Worm (Caenorhabditis elegans) whole organism, L2 larva: ENCODE measurements around the gene str-8.
"Not testable (repeated sequence)": the region's sequence is repeated elsewhere in the genome, so short reads cannot be mapped to it uniquely, and the experiment has no call there.

Source experiments
- ZK546.5 ChIP-seq: sonication (generic microtip); optimal IDR thresholded peaks from 2 replicates; lab custom pipeline; 2017; ENCODE audit warnings: missing biosample characterization, missing genetic modification characterization
- nhr-237 ChIP-seq: fragments of 150-350 bp; optimal IDR thresholded peaks from 2 replicates; lab custom pipeline; 2014; ENCODE audit warnings: missing biosample characterization, missing genetic modification characterization
- peb-1 ChIP-seq: fragments of 150-350 bp; optimal IDR thresholded peaks from 2 replicates; lab custom pipeline; 2014; ENCODE audit warnings: missing biosample characterization, missing genetic modification characterization
- unc-62 ChIP-seq: fragments of 150-350 bp; optimal IDR thresholded peaks from 2 replicates; lab custom pipeline; 2014; ENCODE audit warnings: missing biosample characterization, missing genetic modification reagents, missing genetic modification characterization

ce11 chrV:15802623-15803022 is 47.8 kb downstream of the str-8 start, which contains the start of gene T26E4.9:
- not testable (repeated sequence) for TF ChIP-seq peb-1 (tag; lab: Kevin White, UChicago); nhr-237 (tag; lab: Kevin White, UChicago); ZK546.5 (tag; lab: Kevin White, UChicago); unc-62 (GFP tag; lab: Kevin White, UChicago)
